Worm (Caenorhabditis elegans): ENCODE data around the gene F02D10.3.

ce11 chrX:13446418-13446817, 16.0 kb downstream of the F02D10.3 start, which contains the start of gene set-8:
- TF ChIP-seq nhr-11 (tag; optimal IDR thresholded peaks at IDR 0.05) (no peak), snpc-1.2 (GFP tag; IDR thresholded peaks at IDR 0.05) (no peak), fkh-10 (GFP tag; optimal IDR thresholded peaks at IDR 0.05) (no peak), jun-1 (tag; optimal IDR thresholded peaks at IDR 0.05) (no peak), nhr-76 (tag; optimal IDR thresholded peaks at IDR 0.05) (no peak), unc-62 (GFP tag; optimal IDR thresholded peaks at IDR 0.05 in 1 of 2) (no peak), unc-62 (tag; optimal IDR thresholded peaks at IDR 0.05) (no peak)
